Fruit fly (Drosophila melanogaster) whole organism, wandering third instar larva: Measurements from ENCODE around the gene Blimp-1.

ENCODE experiments used
- Abd-B ChIP-seq: fragments of >200 bp; optimal IDR thresholded peaks from 2 replicates; lab custom pipeline; 2017; ENCODE audit warnings: missing biosample characterization, missing genetic modification characterization
- CrebA ChIP-seq: fragments of 200-800 bp; sonication (Bioruptor generic); optimal IDR thresholded peaks from 2 replicates; lab custom pipeline; 2016; ENCODE audit warnings: missing biosample characterization, mild to moderate bottlenecking, missing genetic modification characterization, borderline replicate concordance
- Hnf4 ChIP-seq: fragments of 200-800 bp; sonication (Bioruptor generic); optimal IDR thresholded peaks from 2 replicates; lab custom pipeline; 2016; ENCODE audit warnings: missing biosample characterization, mild to moderate bottlenecking, missing genetic modification characterization
- Mio ChIP-seq: sonication (Bioruptor generic); optimal IDR thresholded peaks from 2 replicates; lab custom pipeline; 2016; ENCODE audit warnings: missing biosample characterization, missing genetic modification characterization
- OdsH ChIP-seq: fragments of 200-800 bp; sonication (Bioruptor generic); optimal IDR thresholded peaks from 2 replicates; lab custom pipeline; 2016; ENCODE audit warnings: missing biosample characterization, mild to moderate bottlenecking, missing genetic modification characterization
- Rel ChIP-seq, 2 experiments: fragments of 200-800 bp; sonication (Bioruptor generic) in 1 of 2; optimal IDR thresholded peaks; 2 replicates in 1 of 2; 3 replicates in 1 of 2; lab custom pipeline; 2016 to 2019; ENCODE audit warnings: mild to moderate bottlenecking in 2 of 2, missing biosample characterization in 2 of 2, missing genetic modification characterization in 2 of 2, moderate library complexity in 1 of 2
- fru ChIP-seq: fragments of 200-800 bp; sonication (Bioruptor generic); optimal IDR thresholded peaks from 3 replicates; lab custom pipeline; 2016; ENCODE audit warnings: missing biosample characterization, mild to moderate bottlenecking, missing genetic modification characterization
- h ChIP-seq: fragments of 200-800 bp; sonication (Bioruptor generic); optimal IDR thresholded peaks from 3 replicates; lab custom pipeline; 2016; ENCODE audit warnings: missing biosample characterization, mild to moderate bottlenecking, missing genetic modification characterization
- lola ChIP-seq: fragments of >200 bp; optimal IDR thresholded peaks from 2 replicates; lab custom pipeline; 2017; ENCODE audit warnings: missing biosample characterization, missing genetic modification characterization
- psq ChIP-seq: fragments of 200-800 bp; sonication (Bioruptor generic); optimal IDR thresholded peaks from 3 replicates; lab custom pipeline; 2017; ENCODE audit warnings: missing biosample characterization, mild to moderate bottlenecking, missing genetic modification characterization, moderate library complexity
- woc ChIP-seq: sonication (Bioruptor generic); optimal IDR thresholded peaks from 2 replicates; lab custom pipeline; 2016; ENCODE audit warnings: missing biosample characterization, mild to moderate bottlenecking, missing genetic modification characterization

dm6 chr3L:5630176-5630583 lies 603 bp upstream of the Blimp-1 start:
- no peak for TF ChIP-seq Hnf4
- TF ChIP-seq lola (GFP tag; lab: Kevin White, UChicago), result no peak
- peak; percentile 67 for TF ChIP-seq h
- TF ChIP-seq CrebA (GFP tag; lab: Kevin White, UChicago), result no peak
- TF ChIP-seq Abd-B (GFP tag; lab: Kevin White, UChicago), result no peak
- TF ChIP-seq Rel (GFP tag; optimal IDR thresholded peaks at IDR 0.05; lab: Kevin White, UChicago), result no peak
- TF ChIP-seq Rel (tag; optimal IDR thresholded peaks at IDR 0.05; lab: Kevin White, UChicago), result no peak
- TF ChIP-seq OdsH (GFP tag; lab: Kevin White, UChicago), result peak; percentile 4
- peak; percentile 51 for TF ChIP-seq psq (GFP tag; lab: Kevin White, UChicago)
- peak; percentile 53 for TF ChIP-seq woc (GFP tag; lab: Kevin White, UChicago)
- peak; percentile 66 for TF ChIP-seq fru (GFP tag; lab: Kevin White, UChicago)
- TF ChIP-seq Mio, result no peak
